Worm (Caenorhabditis elegans): ENCODE results near the gene K08E5.6.
A peak's percentile ranks its signal among the peaks of the same experiment; 100 is the strongest.

- TF ChIP-seq pag-3 (tag; optimal IDR thresholded peaks at IDR 0.05; ENCODE audit: borderline replicate concordance, insufficient read depth) (no peak), mab-9 (GFP tag; IDR thresholded peaks at IDR 0.05) (peak; percentile 58; the same call in 1 of the 2 replicates), fkh-10 (GFP tag; optimal IDR thresholded peaks at IDR 0.05) (peak; percentile 48), nhr-11 (tag; optimal IDR thresholded peaks at IDR 0.05) (no peak), nhr-28 (tag; optimal IDR thresholded peaks at IDR 0.05) (no peak), snpc-4 (tag; optimal IDR thresholded peaks at IDR 0.05) (no peak), efl-3 (GFP tag; optimal IDR thresholded peaks at IDR 0.05) (no peak), snu-23 (GFP tag; optimal IDR thresholded peaks at IDR 0.05) (peak; percentile 58), skn-1 (tag; optimal IDR thresholded peaks at IDR 0.05) (no peak), lin-39 (tag; optimal IDR thresholded peaks at IDR 0.05) (no peak)
Observed at ce11 chrIII:10123586-10124233, 17.1 kb upstream of the K08E5.6 start, which contains the start of gene ttll-4.

Data from whole organism, L1 larva.